Worm (Caenorhabditis elegans): Measurements from ENCODE around the gene R02D5.24.

ce11 chrV:14474099-14474498 lies 27.0 kb upstream of the R02D5.24 start, which contains the start of gene clec-56:
- TF ChIP-seq xnd-1 (tag; optimal IDR thresholded peaks at IDR 0.05) = no peak
- no peak for TF ChIP-seq egrh-3 (GFP tag; IDR thresholded peaks at IDR 0.05)
- no peak for TF ChIP-seq snpc-4 (GFP tag; optimal IDR thresholded peaks at IDR 0.05)
- no peak for TF ChIP-seq snpc-4 (tag; optimal IDR thresholded peaks at IDR 0.05)
- TF ChIP-seq ceh-40 (GFP tag; IDR thresholded peaks at IDR 0.05) = no peak
